Fruit fly (Drosophila melanogaster): ENCODE data around the gene CG6013.
A peak's percentile ranks its signal among the peaks of the same experiment; 100 is the strongest.

dm6 chr3R:19031210-19031609 is at the start of gene CG6013, which contains the start of gene Prp18:
- TF ChIP-seq GATAd (GFP tag; optimal IDR thresholded peaks at IDR 0.05) = no peak
- no peak for TF ChIP-seq Hr78 (GFP tag; optimal IDR thresholded peaks at IDR 0.05)
- TF ChIP-seq Myc (optimal IDR thresholded peaks at IDR 0.05) = no peak
- no peak for TF ChIP-seq fru (GFP tag; optimal IDR thresholded peaks at IDR 0.05)
- no peak for TF ChIP-seq Mio (GFP tag; optimal IDR thresholded peaks at IDR 0.05)
- TF ChIP-seq usp (GFP tag; optimal IDR thresholded peaks at IDR 0.05) = no peak
- TF ChIP-seq br (GFP tag; optimal IDR thresholded peaks at IDR 0.05) = no peak
- no peak for TF ChIP-seq CG32264 (GFP tag; optimal IDR thresholded peaks at IDR 0.05)
- TF ChIP-seq Dfd (GFP tag; optimal IDR thresholded peaks at IDR 0.05) = no peak
- TF ChIP-seq CG9705 (GFP tag; optimal IDR thresholded peaks at IDR 0.05) = no peak
- peak; percentile 45 for TF ChIP-seq dmrt93B (GFP tag; optimal IDR thresholded peaks at IDR 0.05)
- TF ChIP-seq foxo (GFP tag; optimal IDR thresholded peaks at IDR 0.05) = peak in 1 of 2 experiments; percentile 54
